Fruit fly (Drosophila melanogaster) whole organism, wandering third instar larva: ENCODE measurements around the gene Apt1.
A peak's percentile ranks its signal among the peaks of the same experiment; 100 is the strongest.

Experiments
- Hr83 ChIP-seq: fragments of 200-300 bp; sonication (Bioruptor generic); optimal IDR thresholded peaks from 2 replicates; lab custom pipeline; 2016; ENCODE audit warnings: missing biosample characterization, mild to moderate bottlenecking, missing genetic modification characterization, moderate library complexity; ENCODE audit not compliant: poor library complexity, severe bottlenecking
- Sp1 ChIP-seq: fragments of 200-800 bp; sonication (Bioruptor generic); optimal IDR thresholded peaks from 3 replicates; lab custom pipeline; 2019; ENCODE audit warnings: missing biosample characterization, mild to moderate bottlenecking, missing genetic modification characterization, moderate library complexity
- dmrt93B ChIP-seq: fragments of 200-800 bp; sonication (Bioruptor generic); optimal IDR thresholded peaks from 2 replicates; lab custom pipeline; 2018; ENCODE audit warnings: missing biosample characterization, mild to moderate bottlenecking, missing genetic modification characterization
- ey ChIP-seq: fragments of 200-800 bp; sonication (Bioruptor generic); optimal IDR thresholded peaks from 2 replicates; lab custom pipeline; 2016; ENCODE audit warnings: missing biosample characterization, missing genetic modification characterization
- pan ChIP-seq: fragments of >200 bp; optimal IDR thresholded peaks from 2 replicates; lab custom pipeline; 2017
- tai ChIP-seq: sonication (Bioruptor generic); optimal IDR thresholded peaks from 2 replicates; lab custom pipeline; 2016; ENCODE audit warnings: missing biosample characterization, missing genetic modification characterization
- woc ChIP-seq: sonication (Bioruptor generic); optimal IDR thresholded peaks from 2 replicates; lab custom pipeline; 2016; ENCODE audit warnings: missing biosample characterization, mild to moderate bottlenecking, missing genetic modification characterization

DNA sequence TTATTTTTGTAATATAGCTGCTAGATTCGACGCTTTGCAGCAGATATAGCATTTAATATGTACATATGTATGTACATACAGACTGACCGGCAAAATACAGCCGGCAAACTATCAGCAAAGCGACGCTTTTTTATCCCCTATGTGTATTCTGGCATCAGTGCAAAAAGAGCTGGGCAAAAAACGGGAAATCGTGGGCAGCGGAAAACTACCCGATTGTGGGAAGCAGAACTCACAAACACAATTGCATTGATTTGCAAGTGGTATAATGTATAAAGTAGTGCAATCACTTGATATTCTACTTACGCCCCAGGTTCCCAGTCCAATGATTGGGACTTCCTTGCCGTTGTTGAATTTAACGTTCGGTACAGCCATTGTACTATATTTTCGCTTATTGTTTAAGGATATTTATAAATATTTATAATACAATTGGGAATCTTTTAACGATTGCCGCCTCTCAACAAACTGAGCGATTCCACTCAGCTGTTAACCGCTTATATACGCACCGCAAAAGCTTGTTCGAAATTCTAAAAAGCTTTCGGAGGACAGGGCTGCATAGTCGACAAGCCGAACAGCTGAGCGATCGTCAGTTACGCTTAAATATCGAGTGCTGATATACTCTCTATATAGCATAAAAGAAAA is 4.5 kb upstream of the Apt1 start:
- peak; percentile 20 for TF ChIP-seq Sp1 (GFP tag; lab: Kevin White, UChicago)
- no peak for TF ChIP-seq ey (GFP tag; lab: Kevin White, UChicago)
- TF ChIP-seq dmrt93B, result no peak
- no peak for TF ChIP-seq tai
- TF ChIP-seq Hr83, result no peak
- no peak for TF ChIP-seq pan (lab: Kevin White, UChicago)
- TF ChIP-seq woc (GFP tag; lab: Kevin White, UChicago), result no peak
